Worm (Caenorhabditis elegans): Measurements from ENCODE around the gene T26G10.4.

- TF ChIP-seq nhr-237 (tag; optimal IDR thresholded peaks at IDR 0.05) (no peak), nhr-11 (tag; optimal IDR thresholded peaks at IDR 0.05) (no peak), dve-1 (tag; optimal IDR thresholded peaks at IDR 0.05; ENCODE audit: insufficient read depth) (no peak), dmd-9 (GFP tag; IDR thresholded peaks at IDR 0.05) (no peak), ztf-11 (tag; optimal IDR thresholded peaks at IDR 0.05) (no peak), vab-7 (GFP tag; IDR thresholded peaks at IDR 0.05) (no peak), unc-62 (GFP tag; optimal IDR thresholded peaks at IDR 0.05 in 1 of 2) (peak in 1 of 2 experiments; percentile 91), unc-62 (tag; optimal IDR thresholded peaks at IDR 0.05) (no peak), ceh-28 (tag; optimal IDR thresholded peaks at IDR 0.05) (no peak), pha-4 (GFP tag; IDR thresholded peaks at IDR 0.05) (0 out of 2 replicates have a peak, but pooled peaks have one; percentile 26), pha-4 (tag; optimal IDR thresholded peaks at IDR 0.05) (no peak)
Measured at ce11 chrIII:9461894-9462784, 41.8 kb downstream of the T26G10.4 start.

Data from whole organism, L4 larva.